Fruit fly (Drosophila melanogaster) whole organism, pupa: ENCODE results near the gene CG43367.

ENCODE experiments used
- CG10348 ChIP-seq: fragments of 200-800 bp; sonication (Bioruptor generic); IDR thresholded peaks from 2 replicates; pipeline ENCODE4 v1.3.6; 2022; ENCODE audit warnings: missing biosample characterization, missing genetic modification characterization
- CG12605 ChIP-seq: fragments of 200-800 bp; sonication (Bioruptor generic); IDR thresholded peaks from 2 replicates; pipeline ENCODE4 v1.3.6; 2022; ENCODE audit warnings: missing biosample characterization, missing genetic modification characterization
- CG13204 ChIP-seq: fragments of 200-800 bp; sonication (Bioruptor generic); optimal IDR thresholded peaks from 2 replicates; lab custom pipeline; 2018; ENCODE audit warnings: missing biosample characterization, mild to moderate bottlenecking, missing genetic modification characterization, moderate library complexity
- CG14655 ChIP-seq: fragments of 200-800 bp; sonication (Bioruptor generic); optimal IDR thresholded peaks from 3 replicates; lab custom pipeline; 2017; ENCODE audit warnings: mild to moderate bottlenecking, missing biosample characterization, missing genetic modification reagents, missing genetic modification characterization
- CG15710 ChIP-seq: fragments of 200-800 bp; sonication (Bioruptor generic); optimal IDR thresholded peaks from 2 replicates; lab custom pipeline; 2018; ENCODE audit warnings: missing biosample characterization, mild to moderate bottlenecking, missing genetic modification characterization, moderate library complexity
- CG17806 ChIP-seq: fragments of 200-800 bp; sonication (Bioruptor generic); optimal IDR thresholded peaks from 2 replicates; lab custom pipeline; 2018; ENCODE audit warnings: missing biosample characterization, mild to moderate bottlenecking, missing genetic modification characterization, moderate library complexity
- CG32121 ChIP-seq: fragments of 200-800 bp; sonication (Bioruptor generic); IDR thresholded peaks from 2 replicates; pipeline ENCODE4 v1.3.6; 2022; ENCODE audit warnings: missing biosample characterization, missing genetic modification characterization
- CG34367 ChIP-seq: fragments of 200-800 bp; sonication (Bioruptor generic); optimal IDR thresholded peaks from 2 replicates; lab custom pipeline; 2018; ENCODE audit warnings: missing biosample characterization, mild to moderate bottlenecking, missing genetic modification characterization
- CG4496 ChIP-seq: fragments of 200-800 bp; sonication (Bioruptor generic); IDR thresholded peaks from 3 replicates; pipeline ENCODE4 v1.3.6; 2022; ENCODE audit warnings: missing biosample characterization, missing genetic modification characterization
- CG8159 ChIP-seq: fragments of 200-800 bp; sonication (Bioruptor generic); optimal IDR thresholded peaks from 3 replicates; lab custom pipeline; 2018; ENCODE audit warnings: missing biosample characterization, mild to moderate bottlenecking, missing genetic modification characterization, moderate library complexity
- CG8301 ChIP-seq: fragments of 200-800 bp; sonication (Bioruptor generic); optimal IDR thresholded peaks from 2 replicates; lab custom pipeline; 2018; ENCODE audit warnings: missing biosample characterization, mild to moderate bottlenecking, missing genetic modification characterization
- CG9948 ChIP-seq: fragments of 200-800 bp; sonication (Bioruptor generic); optimal IDR thresholded peaks from 2 replicates; lab custom pipeline; 2018; ENCODE audit warnings: missing biosample characterization, mild to moderate bottlenecking, missing genetic modification characterization, moderate library complexity
- D1 ChIP-seq: fragments of 200-800 bp; sonication (Bioruptor generic); optimal IDR thresholded peaks from 2 replicates; lab custom pipeline; 2018; ENCODE audit warnings: missing biosample characterization, mild to moderate bottlenecking, missing genetic modification characterization, moderate library complexity
- EcR ChIP-seq: fragments of 200-800 bp; sonication (Bioruptor generic); optimal IDR thresholded peaks from 3 replicates; lab custom pipeline; 2019; ENCODE audit warnings: missing biosample characterization, missing genetic modification characterization, mild to moderate bottlenecking, moderate library complexity, missing genetic modification reagents
- Ets98B ChIP-seq: fragments of 200-800 bp; sonication (Bioruptor generic); IDR thresholded peaks from 2 replicates; pipeline ENCODE4 v1.3.6; 2022; ENCODE audit warnings: missing biosample characterization, missing genetic modification characterization
- Pif1A ChIP-seq: fragments of 200-800 bp; sonication (Bioruptor generic); optimal IDR thresholded peaks from 3 replicates; lab custom pipeline; 2016; ENCODE audit warnings: missing biosample characterization, missing genetic modification characterization
- Pif1B ChIP-seq: fragments of 200-800 bp; sonication (Bioruptor generic); optimal IDR thresholded peaks from 3 replicates; lab custom pipeline; 2016; ENCODE audit warnings: missing biosample characterization, missing genetic modification characterization
- Snoo ChIP-seq: fragments of 200-800 bp; sonication (Bioruptor generic); optimal IDR thresholded peaks from 3 replicates; lab custom pipeline; 2017; ENCODE audit warnings: missing biosample characterization, mild to moderate bottlenecking, missing genetic modification characterization, inconsistent platforms
- fd96Ca ChIP-seq: fragments of 200-800 bp; sonication (Bioruptor generic); IDR thresholded peaks from 3 replicates; pipeline ENCODE4 v1.3.6; 2022; ENCODE audit warnings: missing biosample characterization, missing genetic modification characterization
- gl ChIP-seq: fragments of 200-800 bp; sonication (Bioruptor generic); optimal IDR thresholded peaks from 2 replicates; lab custom pipeline; 2018; ENCODE audit warnings: missing biosample characterization, mild to moderate bottlenecking, missing genetic modification characterization
- rn ChIP-seq: fragments of 200-800 bp; sonication (Bioruptor generic); IDR thresholded peaks from 2 replicates; pipeline ENCODE4 v1.3.6; 2022; ENCODE audit warnings: missing biosample characterization, missing genetic modification characterization

CG43367 gene

dm6 chr3L:4228187-4228836 is 34.5 kb downstream of the CG43367 start:
- TF ChIP-seq Ets98B (GFP tag; lab: Robert Waterston, UW) (peak; percentile 99), CG15710 (tag; lab: Kevin White, UChicago) (peak; percentile 99), CG4496 (peak; percentile 99), Snoo (tag; lab: Kevin White, UChicago) (peak; percentile 97), rn (GFP tag; lab: Robert Waterston, UW) (peak; percentile 99), CG9948 (tag; lab: Kevin White, UChicago) (peak; percentile 97), CG12605 (GFP tag; lab: Robert Waterston, UW) (peak; percentile 99), CG13204 (GFP tag; lab: Kevin White, UChicago) (peak; percentile 95), Pif1B (GFP tag; lab: Kevin White, UChicago) (peak; percentile 97), CG14655 (GFP tag; lab: Kevin White, UChicago) (peak; percentile 99), CG8159 (tag; lab: Kevin White, UChicago) (peak; percentile 99), CG8301 (tag; lab: Kevin White, UChicago) (peak; percentile 99), CG32121 (peak; percentile 99), CG17806 (tag; lab: Kevin White, UChicago) (peak; percentile 98), CG34367 (tag; lab: Kevin White, UChicago) (peak; percentile 99), D1 (tag; lab: Kevin White, UChicago) (peak; percentile 88), CG10348 (GFP tag; lab: Robert Waterston, UW) (peak; percentile 97), Pif1A (GFP tag; lab: Kevin White, UChicago) (peak; percentile 98), EcR (GFP tag; lab: Kevin White, UChicago) (peak; percentile 89), fd96Ca (GFP tag; lab: Robert Waterston, UW) (peak; percentile 99), gl (tag; lab: Kevin White, UChicago) (peak; percentile 97)

dm6 chr3L:4229365-4229967 is 35.7 kb downstream of the CG43367 start:
- TF ChIP-seq CG8301 (tag; lab: Kevin White, UChicago) (no peak), fd96Ca (GFP tag; lab: Robert Waterston, UW) (no peak), Ets98B (GFP tag; lab: Robert Waterston, UW) (no peak), CG9948 (tag; lab: Kevin White, UChicago) (peak; percentile 1), gl (tag; lab: Kevin White, UChicago) (no peak), Pif1B (GFP tag; lab: Kevin White, UChicago) (no peak), rn (GFP tag; lab: Robert Waterston, UW) (no peak), CG15710 (tag; lab: Kevin White, UChicago) (peak; percentile 11), Pif1A (GFP tag; lab: Kevin White, UChicago) (no peak), CG34367 (tag; lab: Kevin White, UChicago) (peak; percentile 6), CG4496 (no peak), CG12605 (GFP tag; lab: Robert Waterston, UW) (no peak), Snoo (tag; lab: Kevin White, UChicago) (no peak), CG14655 (GFP tag; lab: Kevin White, UChicago) (peak; percentile 13), CG10348 (GFP tag; lab: Robert Waterston, UW) (no peak), CG32121 (no peak), EcR (GFP tag; lab: Kevin White, UChicago) (no peak), CG13204 (GFP tag; lab: Kevin White, UChicago) (no peak), D1 (tag; lab: Kevin White, UChicago) (no peak), CG8159 (tag; lab: Kevin White, UChicago) (peak; percentile 27), CG17806 (tag; lab: Kevin White, UChicago) (no peak)

dm6 chr3L:4230357-4230901 is 36.6 kb downstream of the CG43367 start:
- TF ChIP-seq CG12605 (GFP tag; lab: Robert Waterston, UW) (peak; percentile 82), Pif1A (GFP tag; lab: Kevin White, UChicago) (peak; percentile 95), Snoo (tag; lab: Kevin White, UChicago) (peak; percentile 41), fd96Ca (GFP tag; lab: Robert Waterston, UW) (peak; percentile 89), D1 (tag; lab: Kevin White, UChicago) (peak; percentile 88), CG9948 (tag; lab: Kevin White, UChicago) (peak; percentile 94), Ets98B (GFP tag; lab: Robert Waterston, UW) (peak; percentile 79), CG10348 (GFP tag; lab: Robert Waterston, UW) (peak; percentile 70), Pif1B (GFP tag; lab: Kevin White, UChicago) (peak; percentile 89), CG34367 (tag; lab: Kevin White, UChicago) (peak; percentile 91), EcR (GFP tag; lab: Kevin White, UChicago) (peak; percentile 19), CG8301 (tag; lab: Kevin White, UChicago) (peak; percentile 95), rn (GFP tag; lab: Robert Waterston, UW) (peak; percentile 42; the same call in 1 of the 2 replicates), CG32121 (peak; percentile 92), gl (tag; lab: Kevin White, UChicago) (peak; percentile 85), CG13204 (GFP tag; lab: Kevin White, UChicago) (peak; percentile 74), CG4496 (peak; percentile 88), CG17806 (tag; lab: Kevin White, UChicago) (peak; percentile 92), CG15710 (tag; lab: Kevin White, UChicago) (peak; percentile 94), CG14655 (GFP tag; lab: Kevin White, UChicago) (peak; percentile 95), CG8159 (tag; lab: Kevin White, UChicago) (peak; percentile 96)

dm6 chr3L:4231401-4232014 is 37.7 kb downstream of the CG43367 start:
- peak; percentile 29 for TF ChIP-seq EcR (GFP tag; lab: Kevin White, UChicago)
- TF ChIP-seq CG8301 (tag; lab: Kevin White, UChicago): no peak
